Fruit fly (Drosophila melanogaster): Measurements from ENCODE around the gene Mst84Dc.
A peak's percentile ranks its signal among the peaks of the same experiment; 100 is the strongest.

Mst84Dc gene

DNA sequence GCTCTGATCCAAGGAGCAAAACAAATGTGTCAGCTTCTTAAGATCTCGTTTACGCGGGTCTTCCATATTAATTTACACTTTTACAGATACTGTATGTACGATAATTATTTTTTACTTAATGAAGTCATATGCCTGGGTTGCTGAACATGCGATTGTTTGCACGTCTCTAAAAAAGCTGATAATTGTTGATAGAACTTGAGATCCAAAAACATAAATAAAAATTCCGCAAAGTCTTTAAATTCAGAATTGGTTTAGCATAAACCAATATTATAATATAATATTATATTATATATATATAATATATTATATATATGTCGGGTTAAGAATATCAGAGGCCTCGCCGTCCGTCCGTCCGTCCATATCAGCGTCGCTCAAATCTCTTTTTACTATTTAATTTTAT, 15.0 kb downstream of the Mst84Dc start, which contains the start of gene CG43290:
Gene CG43290, minus strand, starts transcription at position 101 of the 400 bp plus-strand sequence.
- no peak for TF ChIP-seq ftz-f1 (GFP tag; optimal IDR thresholded peaks at IDR 0.05)
- no peak for TF ChIP-seq ATbp (GFP tag; optimal IDR thresholded peaks at IDR 0.05)
- TF ChIP-seq CG17328 (GFP tag; IDR thresholded peaks at IDR 0.05) = no peak
- TF ChIP-seq Six4 (GFP tag; optimal IDR thresholded peaks at IDR 0.05) = no peak
- TF ChIP-seq CG4328 (GFP tag; optimal IDR thresholded peaks at IDR 0.05) = no peak
- TF ChIP-seq Ravus (GFP tag; IDR thresholded peaks at IDR 0.05) = no peak
- no peak for TF ChIP-seq disco-r (GFP tag; optimal IDR thresholded peaks at IDR 0.05)
- TF ChIP-seq TFAM (GFP tag; optimal IDR thresholded peaks at IDR 0.05) = no peak
- TF ChIP-seq CG31441 (GFP tag; IDR thresholded peaks at IDR 0.05) = no peak
- no peak for TF ChIP-seq CG17361 (GFP tag; IDR thresholded peaks at IDR 0.05)
- no peak for TF ChIP-seq Asciz (GFP tag; optimal IDR thresholded peaks at IDR 0.05)

DNA sequence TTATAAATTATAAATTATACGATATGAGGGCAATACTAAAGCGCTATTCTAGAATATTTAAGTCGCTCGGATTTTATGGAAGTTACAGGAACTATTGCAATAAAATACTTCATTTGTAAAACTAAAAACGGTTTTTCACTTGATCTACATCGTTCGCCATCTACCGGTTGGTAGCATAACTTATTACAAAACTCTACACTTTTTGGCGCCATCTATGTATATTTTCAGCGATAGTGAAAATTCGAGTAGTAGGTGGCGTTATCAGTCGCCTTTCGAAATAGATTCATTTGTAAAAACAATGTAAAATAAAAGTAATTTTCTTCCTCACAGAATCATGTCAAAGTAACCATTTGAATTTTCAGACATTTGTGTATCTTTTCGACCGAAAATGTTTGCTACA, 18.0 kb downstream of the Mst84Dc start, which contains the start of gene nxf4:
Gene nxf4, plus strand, starts transcription at position 286 of the 400 bp plus-strand sequence.
- TF ChIP-seq ken (GFP tag; IDR thresholded peaks at IDR 0.05) (peak; percentile 84), Hmx (GFP tag; optimal IDR thresholded peaks at IDR 0.05) (no peak), gce (GFP tag; IDR thresholded peaks at IDR 0.05) (0 out of 3 replicates have a peak, but pooled peaks have one; percentile 49), CG8089 (GFP tag; optimal IDR thresholded peaks at IDR 0.05) (peak; percentile 85), Eip74EF (GFP tag; optimal IDR thresholded peaks at IDR 0.05) (no peak), Mes4 (GFP tag; optimal IDR thresholded peaks at IDR 0.05) (peak; percentile 74), Dfd (GFP tag; optimal IDR thresholded peaks at IDR 0.05) (no peak), knrl (GFP tag; IDR thresholded peaks at IDR 0.05; ENCODE audit: partially characterized antibody) (peak; percentile 74), CG30020 (tag; optimal IDR thresholded peaks at IDR 0.05) (no peak), Dad (GFP tag; optimal IDR thresholded peaks at IDR 0.05) (peak; percentile 74), CG12659 (GFP tag; optimal IDR thresholded peaks at IDR 0.05) (peak; percentile 28), CG10147 (GFP tag; optimal IDR thresholded peaks at IDR 0.05) (peak; percentile 58), pita (GFP tag; optimal IDR thresholded peaks at IDR 0.05) (peak; percentile 46), trem (tag; optimal IDR thresholded peaks at IDR 0.05) (peak; percentile 50), CG2678 (tag; optimal IDR thresholded peaks at IDR 0.05) (peak; percentile 50), B-H1 (GFP tag; IDR thresholded peaks at IDR 0.05) (peak; percentile 43; the same call in 1 of the 3 replicates), Ada2b (GFP tag; IDR thresholded peaks at IDR 0.05) (peak; percentile 37; the same call in 1 of the 2 replicates), CTCF (GFP tag; optimal IDR thresholded peaks at IDR 0.05) (peak; percentile 98), Sin3A (optimal IDR thresholded peaks at IDR 0.05) (no peak), CG8281 (tag; optimal IDR thresholded peaks at IDR 0.05) (no peak), Ptx1 (GFP tag; IDR thresholded peaks at IDR 0.05) (peak; percentile 76), CG1792 (GFP tag; optimal IDR thresholded peaks at IDR 0.05) (peak; percentile 43), CG12219 (GFP tag; optimal IDR thresholded peaks at IDR 0.05) (peak; percentile 31), H2.0 (GFP tag; IDR thresholded peaks at IDR 0.05) (peak; percentile 66), CG13624 (GFP tag; optimal IDR thresholded peaks at IDR 0.05) (peak; percentile 75), pzg (GFP tag; optimal IDR thresholded peaks at IDR 0.05) (no peak), br (optimal IDR thresholded peaks at IDR 0.05) (no peak), yki (optimal IDR thresholded peaks at IDR 0.05) (no peak), crp (GFP tag; optimal IDR thresholded peaks at IDR 0.05) (peak in 1 of 2 experiments; percentile 19), CG9215 (GFP tag; IDR thresholded peaks at IDR 0.05) (peak; percentile 52), tup (GFP tag; optimal IDR thresholded peaks at IDR 0.05) (no peak), Hr78 (GFP tag; optimal IDR thresholded peaks at IDR 0.05) (no peak), ase (GFP tag; IDR thresholded peaks at IDR 0.05) (peak; percentile 65; the same call in 2 of the 3 replicates), slou (GFP tag; optimal IDR thresholded peaks at IDR 0.05) (peak; percentile 64), HLH4C (GFP tag; IDR thresholded peaks at IDR 0.05; ENCODE audit: partially characterized antibody) (no peak), CG12236 (GFP tag; optimal IDR thresholded peaks at IDR 0.05) (peak; percentile 0), CG34224 (GFP tag; IDR thresholded peaks at IDR 0.05; ENCODE audit: partially characterized antibody) (no peak), CG14050 (GFP tag; IDR thresholded peaks at IDR 0.05) (peak; percentile 46; the same call in 2 of the 3 replicates), cas (GFP tag; IDR thresholded peaks at IDR 0.05) (no peak), al (GFP tag; IDR thresholded peaks at IDR 0.05) (peak; percentile 55; the same call in 1 of the 2 replicates), Hr39 (optimal IDR thresholded peaks at IDR 0.05) (no peak)

All from whole organism, embryonic.